Worm (Caenorhabditis elegans) whole organism, L1 larva: ENCODE data around the gene crls-1.

ENCODE experiments used
- aha-1 ChIP-seq: fragments of 150-350 bp; optimal IDR thresholded peaks from 2 replicates; lab custom pipeline; 2014; ENCODE audit warnings: missing biosample characterization, missing genetic modification characterization
- aly-2 ChIP-seq: fragments of 150-350 bp; optimal IDR thresholded peaks from 2 replicates; lab custom pipeline; 2014; ENCODE audit warnings: missing biosample characterization, missing genetic modification characterization
- ama-1 ChIP-seq: fragments of 150-350 bp; optimal IDR thresholded peaks from 2 replicates; lab custom pipeline; 2014
- ceh-82 ChIP-seq, 3 experiments: fragments of 150-350 bp in 1 of 3; sonication (generic microtip) in 2 of 3; optimal IDR thresholded peaks; 2 replicates each; lab custom pipeline; 2014 to 2017; ENCODE audit warnings: missing biosample characterization in 3 of 3, missing genetic modification characterization in 3 of 3
- ceh-88 ChIP-seq: fragments of 200-800 bp; sonication (Bioruptor generic); IDR thresholded peaks from 2 replicates; pipeline ENCODE4 v1.3.6; 2022; ENCODE audit warnings: missing genetic modification characterization, missing compliant biosample characterization
- ces-1 ChIP-seq: fragments of 150-350 bp; optimal IDR thresholded peaks from 2 replicates; lab custom pipeline; 2014; ENCODE audit warnings: missing biosample characterization, missing genetic modification reagents, missing genetic modification characterization
- dpl-1 ChIP-seq, 3 experiments: fragments of 150-350 bp in 2 of 3; sonication (generic microtip) in 1 of 3; optimal IDR thresholded peaks; 2 replicates each; lab custom pipeline; 2014 to 2017; ENCODE audit warnings: missing biosample characterization in 3 of 3, missing genetic modification characterization in 3 of 3, missing genetic modification reagents in 3 of 3
- efl-1 ChIP-seq, 4 experiments: fragments of 150-350 bp; optimal IDR thresholded peaks in 3 of 4; peaks in 1 of 4; 1 replicate in 1 of 4; 2 replicates in 3 of 4; lab custom pipeline; 2014; ENCODE audit warnings: missing biosample characterization in 2 of 4, missing genetic modification characterization in 2 of 4, missing genetic modification reagents in 2 of 4
- efl-3 ChIP-seq: fragments of 200-800 bp; sonication (Bioruptor generic); optimal IDR thresholded peaks from 2 replicates; lab custom pipeline; 2018; ENCODE audit warnings: mild to moderate bottlenecking, missing genetic modification characterization, missing compliant biosample characterization
- elt-2 ChIP-seq: sonication (generic microtip); optimal IDR thresholded peaks from 2 replicates; lab custom pipeline; 2016; ENCODE audit warnings: missing genetic modification characterization, mild to moderate bottlenecking, inconsistent platforms, missing compliant biosample characterization, missing genetic modification reagents
- elt-3 ChIP-seq, 6 experiments: fragments of 150-350 bp in 1 of 6; sonication (generic microtip); optimal IDR thresholded peaks; 2 replicates each; lab custom pipeline; 2017 to 2018; ENCODE audit warnings: missing biosample characterization in 6 of 6, missing genetic modification characterization in 6 of 6, inconsistent platforms in 1 of 6
- hlh-17 ChIP-seq: fragments of 200-800 bp; sonication (Bioruptor generic); optimal IDR thresholded peaks from 2 replicates; lab custom pipeline; 2018; ENCODE audit warnings: missing genetic modification characterization, mild to moderate bottlenecking, missing compliant biosample characterization, moderate library complexity, borderline replicate concordance
- irx-1 ChIP-seq: sonication (generic microtip); optimal IDR thresholded peaks from 2 replicates; lab custom pipeline; 2016; ENCODE audit warnings: missing genetic modification characterization, missing compliant biosample characterization
- lin-35 ChIP-seq, 2 experiments: fragments of 150-350 bp; optimal IDR thresholded peaks; 2 replicates each; lab custom pipeline; 2014; ENCODE audit warnings: missing biosample characterization in 2 of 2, missing genetic modification characterization in 2 of 2, missing genetic modification reagents in 2 of 2
- lir-3 ChIP-seq: sonication (generic microtip); optimal IDR thresholded peaks from 2 replicates; lab custom pipeline; 2016; ENCODE audit warnings: mild to moderate bottlenecking, missing genetic modification characterization, moderate library complexity, missing compliant biosample characterization; ENCODE audit not compliant: poor library complexity
- mab-9 ChIP-seq: fragments of 200-800 bp; sonication (Bioruptor generic); IDR thresholded peaks from 2 replicates; pipeline ENCODE4 v1.3.6; 2022; ENCODE audit warnings: missing genetic modification reagents, missing genetic modification characterization, missing compliant biosample characterization
- mef-2 ChIP-seq: fragments of 150-350 bp; optimal IDR thresholded peaks from 2 replicates; lab custom pipeline; 2014; ENCODE audit warnings: missing biosample characterization, missing genetic modification characterization
- mep-1 ChIP-seq: fragments of 150-350 bp; optimal IDR thresholded peaks from 2 replicates; lab custom pipeline; 2014; ENCODE audit warnings: missing biosample characterization, missing genetic modification characterization
- nhr-11 ChIP-seq: fragments of 150-350 bp; optimal IDR thresholded peaks from 2 replicates; lab custom pipeline; 2014; ENCODE audit warnings: missing biosample characterization, missing genetic modification characterization
- nhr-19 ChIP-seq: fragments of 200-800 bp; sonication (Bioruptor generic); conservative IDR thresholded peaks from 2 replicates; pipeline ENCODE4 v1.3.6; 2022; ENCODE audit warnings: missing genetic modification characterization, missing compliant biosample characterization
- nhr-237 ChIP-seq: fragments of 150-350 bp; optimal IDR thresholded peaks from 2 replicates; lab custom pipeline; 2014; ENCODE audit warnings: missing biosample characterization, missing genetic modification characterization
- nhr-76 ChIP-seq: sonication (generic microtip); optimal IDR thresholded peaks from 2 replicates; lab custom pipeline; 2017; ENCODE audit warnings: missing biosample characterization, missing genetic modification characterization
- nhr-85 ChIP-seq: sonication (generic microtip); peaks from one replicate; lab custom pipeline; 2016; ENCODE audit warnings: missing genetic modification characterization, inconsistent platforms, missing compliant biosample characterization
- skn-1 ChIP-seq: fragments of 150-350 bp; optimal IDR thresholded peaks from 2 replicates; lab custom pipeline; 2014; ENCODE audit warnings: missing biosample characterization, missing genetic modification characterization
- sptf-1 ChIP-seq: fragments of 150-350 bp; optimal IDR thresholded peaks from 2 replicates; lab custom pipeline; 2014; ENCODE audit warnings: missing biosample characterization, missing genetic modification characterization
- swsn-7 ChIP-seq: sonication (generic microtip); optimal IDR thresholded peaks from 2 replicates; lab custom pipeline; 2016; ENCODE audit warnings: missing genetic modification characterization, missing compliant biosample characterization
- tbx-2 ChIP-seq: sonication (generic microtip); optimal IDR thresholded peaks from 2 replicates; lab custom pipeline; 2016; ENCODE audit warnings: missing genetic modification characterization, missing compliant biosample characterization
- tlp-1 ChIP-seq: fragments of 150-350 bp; optimal IDR thresholded peaks from 2 replicates; lab custom pipeline; 2014; ENCODE audit warnings: missing biosample characterization, missing genetic modification characterization
- unc-62 ChIP-seq: fragments of 150-350 bp; optimal IDR thresholded peaks from 2 replicates; lab custom pipeline; 2014; ENCODE audit warnings: missing biosample characterization, missing genetic modification reagents, missing genetic modification characterization
- unc-86 ChIP-seq: sonication (generic microtip); optimal IDR thresholded peaks from 2 replicates; lab custom pipeline; 2016; ENCODE audit warnings: missing genetic modification characterization, missing compliant biosample characterization
- unc-98 ChIP-seq: fragments of 200-800 bp; sonication (Bioruptor generic); IDR thresholded peaks from 2 replicates; pipeline ENCODE4 v1.3.6; 2022; ENCODE audit warnings: missing genetic modification characterization, missing compliant biosample characterization
- zip-4 ChIP-seq: fragments of 200-800 bp; sonication (Bioruptor generic); optimal IDR thresholded peaks from 2 replicates; lab custom pipeline; 2018; ENCODE audit warnings: mild to moderate bottlenecking, missing genetic modification characterization, moderate library complexity, missing compliant biosample characterization
- ztf-11 ChIP-seq, 2 experiments: sonication (generic microtip); optimal IDR thresholded peaks; 2 replicates each; lab custom pipeline; 2016 to 2017; ENCODE audit warnings: missing genetic modification characterization in 2 of 2, missing biosample characterization in 1 of 2, missing compliant biosample characterization in 1 of 2
- ztf-4 ChIP-seq: fragments of 150-350 bp; optimal IDR thresholded peaks from 2 replicates; lab custom pipeline; 2014; ENCODE audit warnings: missing biosample characterization, missing genetic modification characterization

Gene crls-1

ce11 chrIII:881460-881859, 28.2 kb downstream of the crls-1 start:
- TF ChIP-seq ceh-82 (tag; optimal IDR thresholded peaks at IDR 0.05; lab: Kevin White, UChicago): no peak
- TF ChIP-seq hlh-17 (GFP tag; lab: Kevin White, UChicago): no peak
- TF ChIP-seq unc-86 (tag; lab: Kevin White, UChicago): no peak
- TF ChIP-seq sptf-1 (tag; lab: Kevin White, UChicago): no peak
- TF ChIP-seq ztf-4: no peak
- TF ChIP-seq mef-2 (tag; lab: Kevin White, UChicago): no peak
- TF ChIP-seq efl-1 (optimal IDR thresholded peaks at IDR 0.05; lab: Kevin White, UChicago): no peak
- TF ChIP-seq efl-1 (GFP tag; optimal IDR thresholded peaks at IDR 0.05 in 1 of 2; lab: Kevin White, UChicago): peak in 1 of 2 experiments; percentile 23
- no peak for TF ChIP-seq zip-4 (GFP tag; lab: Kevin White, UChicago)
- no peak for TF ChIP-seq lin-35 (GFP tag; optimal IDR thresholded peaks at IDR 0.05; lab: Kevin White, UChicago)

ce11 chrIII:880840-881239, 28.9 kb downstream of the crls-1 start:
- TF ChIP-seq nhr-237 (tag; lab: Kevin White, UChicago) (no peak), nhr-19 (GFP tag; lab: Robert Waterston, UW) (no peak), unc-62 (no peak), efl-1 (optimal IDR thresholded peaks at IDR 0.05; lab: Kevin White, UChicago) (no peak), efl-1 (GFP tag; optimal IDR thresholded peaks at IDR 0.05 in 1 of 2; lab: Kevin White, UChicago) (peak in 1 of 2 experiments; percentile 57), nhr-11 (tag; lab: Kevin White, UChicago) (no peak)

ce11 chrIII:879634-880033, 30.1 kb downstream of the crls-1 start, which contains the start of the genes T24C4.5 and ucr-2.3:
T24C4.5 (minus strand) TSS chrIII:879734.
ucr-2.3 (plus strand) TSS chrIII:879860.
- TF ChIP-seq dpl-1 (GFP tag; optimal IDR thresholded peaks at IDR 0.05; lab: Kevin White, UChicago) (no peak), tlp-1 (tag; lab: Kevin White, UChicago) (no peak), nhr-85 (tag; lab: Kevin White, UChicago) (no peak), elt-3 (tag; optimal IDR thresholded peaks at IDR 0.05; lab: Kevin White, UChicago) (no peak), ceh-88 (GFP tag; lab: Robert Waterston, UW) (no peak), irx-1 (no peak), efl-3 (GFP tag; lab: Kevin White, UChicago) (no peak), ama-1 (no peak), aha-1 (tag; lab: Kevin White, UChicago) (no peak), nhr-237 (tag; lab: Kevin White, UChicago) (no peak), aly-2 (tag; lab: Kevin White, UChicago) (no peak), lir-3 (tag; lab: Kevin White, UChicago) (no peak), mep-1 (tag; lab: Kevin White, UChicago) (no peak), ces-1 (GFP tag; lab: Kevin White, UChicago) (no peak), elt-2 (tag; lab: Kevin White, UChicago) (no peak), swsn-7 (tag; lab: Kevin White, UChicago) (no peak)
- TF ChIP-seq, all 84 proteins: peak for 0

- TF ChIP-seq mab-9 (GFP tag; lab: Robert Waterston, UW) (no peak), nhr-11 (tag; lab: Kevin White, UChicago) (no peak), ceh-88 (GFP tag; lab: Robert Waterston, UW) (no peak), swsn-7 (tag; lab: Kevin White, UChicago) (no peak), tbx-2 (no peak), nhr-76 (tag; lab: Kevin White, UChicago) (no peak), nhr-19 (GFP tag; lab: Robert Waterston, UW) (no peak), lin-35 (GFP tag; optimal IDR thresholded peaks at IDR 0.05; lab: Kevin White, UChicago) (no peak), efl-3 (GFP tag; lab: Kevin White, UChicago) (no peak), ztf-11 (tag; optimal IDR thresholded peaks at IDR 0.05; lab: Kevin White, UChicago) (no peak), skn-1 (no peak), unc-98 (no peak), mef-2 (tag; lab: Kevin White, UChicago) (no peak)
Observed at ce11 chrIII:873432-873831, 36.3 kb downstream of the crls-1 start, which contains the start of gene clc-19. clc-19 (minus strand) TSS chrIII:873566.
